Fruit fly (Drosophila melanogaster) whole organism, embryonic: ENCODE results near the gene CG1824.

Experiments
- dati ChIP-seq: fragments of 200-800 bp; sonication (Bioruptor generic); IDR thresholded peaks from 2 replicates; pipeline ENCODE4 v1.3.6; 2022; ENCODE audit warnings: missing biosample characterization, missing genetic modification characterization
- exex ChIP-seq: fragments of 200-800 bp; sonication (Bioruptor generic); optimal IDR thresholded peaks from 4 replicates; lab custom pipeline; 2018; ENCODE audit warnings: missing biosample characterization, mild to moderate bottlenecking, missing genetic modification characterization, moderate library complexity
- sim ChIP-seq: fragments of 200-800 bp; sonication (Bioruptor generic); IDR thresholded peaks from 2 replicates; pipeline ENCODE4 v1.3.6; 2022; ENCODE audit warnings: missing biosample characterization, missing genetic modification characterization
- sug ChIP-seq: fragments of 200-800 bp; optimal IDR thresholded peaks from 2 replicates; lab custom pipeline; 2019; ENCODE audit warnings: missing biosample characterization, mild to moderate bottlenecking, missing genetic modification characterization, moderate library complexity

dm6 chrX:12600802-12601793 lies 5.7 kb upstream of the CG1824 start:
- TF ChIP-seq sim (no peak), dati (GFP tag; lab: Robert Waterston, UW) (no peak), sug (tag; lab: Kevin White, UChicago) (peak; percentile 18), exex (tag; lab: Kevin White, UChicago) (peak; percentile 87)
